Worm (Caenorhabditis elegans) whole organism, early embryonic: ENCODE data around the gene F09E5.3.

Experiments
- B0310.2 ChIP-seq: sonication (generic microtip); optimal IDR thresholded peaks from 2 replicates; lab custom pipeline; 2016; ENCODE audit warnings: mild to moderate bottlenecking, missing genetic modification characterization, missing compliant biosample characterization
- F13C5.2 ChIP-seq: sonication (generic microtip); optimal IDR thresholded peaks from 2 replicates; lab custom pipeline; 2017; ENCODE audit warnings: mild to moderate bottlenecking, missing genetic modification characterization, inconsistent platforms, missing compliant biosample characterization
- aly-1 ChIP-seq: sonication (generic microtip); optimal IDR thresholded peaks from 2 replicates; lab custom pipeline; 2016; ENCODE audit warnings: missing genetic modification characterization, missing compliant biosample characterization
- ama-1 ChIP-seq: fragments of 150-350 bp; optimal IDR thresholded peaks from 2 replicates; lab custom pipeline; 2014
- ceh-13 ChIP-seq: fragments of 200-800 bp; sonication (Bioruptor generic); optimal IDR thresholded peaks from 2 replicates; lab custom pipeline; 2018; ENCODE audit warnings: mild to moderate bottlenecking, missing genetic modification characterization, missing compliant biosample characterization
- ceh-36 ChIP-seq: sonication (generic microtip); optimal IDR thresholded peaks from 2 replicates; lab custom pipeline; 2016; ENCODE audit warnings: missing genetic modification characterization, inconsistent platforms, missing compliant biosample characterization
- ets-7 ChIP-seq: sonication (generic microtip); optimal IDR thresholded peaks from 2 replicates; lab custom pipeline; 2016; ENCODE audit warnings: missing genotype, missing genetic modification characterization, missing compliant biosample characterization
- flt-1 ChIP-seq: fragments of 200-800 bp; sonication (Bioruptor generic); IDR thresholded peaks from 2 replicates; pipeline ENCODE4 v1.3.6; 2022; ENCODE audit warnings: missing genetic modification characterization, missing compliant biosample characterization
- hmbx-1 ChIP-seq: sonication (generic microtip); optimal IDR thresholded peaks from 2 replicates; lab custom pipeline; 2016; ENCODE audit warnings: mild to moderate bottlenecking, missing genetic modification characterization, missing compliant biosample characterization
- hmg-4 ChIP-seq: fragments of 200-800 bp; sonication (Bioruptor generic); optimal IDR thresholded peaks from 2 replicates; lab custom pipeline; 2018; ENCODE audit warnings: mild to moderate bottlenecking, missing genetic modification characterization, missing compliant biosample characterization
- hnd-1 ChIP-seq: sonication (generic microtip); optimal IDR thresholded peaks from 2 replicates; lab custom pipeline; 2016; ENCODE audit warnings: missing genetic modification characterization, missing compliant biosample characterization
- pes-1 ChIP-seq: fragments of 200-800 bp; sonication (Bioruptor generic); IDR thresholded peaks from 2 replicates; pipeline ENCODE4 v1.3.6; 2022; ENCODE audit warnings: missing genetic modification reagents, missing genetic modification characterization, missing compliant biosample characterization
- scrt-1 ChIP-seq: fragments of 200-800 bp; sonication (Bioruptor generic); IDR thresholded peaks from 2 replicates; pipeline ENCODE4 v1.3.6; 2022; ENCODE audit warnings: missing genetic modification characterization, missing compliant biosample characterization
- sea-1 ChIP-seq: fragments of 200-800 bp; sonication (Bioruptor generic); conservative IDR thresholded peaks from 2 replicates; pipeline ENCODE4 v1.3.6; 2022; ENCODE audit warnings: missing genetic modification characterization, missing compliant biosample characterization
- tbx-11 ChIP-seq: fragments of 200-800 bp; sonication (Bioruptor generic); IDR thresholded peaks from 2 replicates; pipeline ENCODE4 v1.3.6; 2022; ENCODE audit warnings: missing genetic modification characterization, missing compliant biosample characterization
- tbx-37 ChIP-seq: fragments of 200-800 bp; sonication (Bioruptor generic); conservative IDR thresholded peaks from 2 replicates; pipeline ENCODE4 v1.3.6; 2022; ENCODE audit warnings: missing genetic modification reagents, missing genetic modification characterization, missing compliant biosample characterization
- tra-4 ChIP-seq: sonication (generic microtip); optimal IDR thresholded peaks from 2 replicates; lab custom pipeline; 2017; ENCODE audit warnings: missing genetic modification characterization, missing compliant biosample characterization

Gene F09E5.3

DNA sequence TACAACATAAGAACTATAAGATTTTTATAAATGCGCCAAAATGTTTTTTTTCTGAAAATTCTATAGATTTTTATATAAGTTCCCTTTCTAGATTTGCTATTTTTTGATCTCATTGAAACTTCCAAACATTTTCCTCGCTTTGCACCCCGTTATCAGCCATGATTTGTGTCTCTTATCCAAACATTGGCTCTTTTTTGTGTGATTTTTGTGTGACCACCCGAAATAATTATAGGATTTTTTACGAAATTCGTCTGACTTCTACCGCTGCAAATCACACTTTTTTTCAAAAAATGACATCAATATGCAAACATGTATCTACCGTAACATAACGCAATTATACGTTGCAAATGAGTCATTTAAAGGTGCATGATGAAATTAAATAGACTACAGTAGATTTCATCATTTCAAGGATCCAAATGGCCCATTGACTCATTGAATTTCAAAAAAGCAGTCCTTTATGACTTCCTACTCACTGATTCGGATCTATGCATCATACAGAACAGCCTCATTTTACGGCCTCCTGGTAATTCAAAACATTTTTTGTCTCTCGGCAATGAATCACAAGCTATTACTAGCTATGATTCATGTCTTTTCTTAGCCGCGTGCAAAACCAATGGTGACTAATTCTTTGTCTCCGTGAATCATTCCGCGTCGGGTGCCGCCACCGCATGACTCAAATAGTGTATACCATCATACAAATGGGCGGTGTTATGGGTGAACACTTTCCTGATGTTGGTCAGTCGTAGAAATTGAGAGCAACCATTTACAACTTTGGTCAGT, 41.3 kb upstream of the F09E5.3 start:
- no peak for TF ChIP-seq tbx-11 (GFP tag; lab: Robert Waterston, UW)
- no peak for TF ChIP-seq pes-1 (GFP tag; lab: Robert Waterston, UW)
- no peak for TF ChIP-seq hnd-1
- TF ChIP-seq flt-1 (GFP tag; lab: Robert Waterston, UW): no peak
- TF ChIP-seq hmbx-1 (tag; lab: Kevin White, UChicago): no peak

DNA sequence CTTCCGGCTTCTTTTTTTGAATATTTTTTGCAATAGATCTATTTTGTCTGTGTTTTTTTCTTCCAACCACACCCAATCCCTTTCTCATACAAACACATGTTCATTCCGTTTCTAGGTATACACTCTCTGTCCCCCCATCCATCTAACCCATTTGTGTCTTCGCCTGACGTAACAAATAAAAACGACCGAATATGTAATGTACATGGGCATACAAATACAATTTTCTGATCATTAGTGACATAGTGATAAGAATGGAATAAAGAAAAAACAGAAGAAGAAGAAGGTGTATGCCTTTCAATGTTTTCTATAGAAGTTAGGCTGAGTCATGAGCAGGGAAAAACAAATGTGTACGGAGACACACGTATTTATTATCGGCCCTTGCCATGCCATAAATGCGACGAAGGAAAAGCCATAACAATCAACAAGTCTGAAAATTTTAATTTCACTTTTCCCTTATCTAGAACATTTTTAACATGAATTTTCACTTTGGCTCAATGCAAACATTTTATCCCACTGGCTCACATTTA, 40.0 kb upstream of the F09E5.3 start:
- TF ChIP-seq ama-1 (lab: Kevin White, UChicago) (no peak), F13C5.2 (tag; lab: Kevin White, UChicago) (no peak), B0310.2 (tag; lab: Kevin White, UChicago) (no peak), ets-7 (tag; lab: Kevin White, UChicago) (no peak), sea-1 (GFP tag; lab: Robert Waterston, UW) (no peak), aly-1 (tag; lab: Kevin White, UChicago) (no peak), hmg-4 (GFP tag; lab: Kevin White, UChicago) (no peak), ceh-36 (no peak), hmbx-1 (tag; lab: Kevin White, UChicago) (no peak), pes-1 (GFP tag; lab: Robert Waterston, UW) (no peak), scrt-1 (GFP tag; lab: Robert Waterston, UW) (no peak), tra-4 (tag; lab: Kevin White, UChicago) (no peak), tbx-37 (GFP tag; lab: Robert Waterston, UW) (no peak), tbx-11 (GFP tag; lab: Robert Waterston, UW) (no peak), ceh-13 (GFP tag; lab: Kevin White, UChicago) (no peak), hnd-1 (no peak), flt-1 (GFP tag; lab: Robert Waterston, UW) (no peak)

DNA sequence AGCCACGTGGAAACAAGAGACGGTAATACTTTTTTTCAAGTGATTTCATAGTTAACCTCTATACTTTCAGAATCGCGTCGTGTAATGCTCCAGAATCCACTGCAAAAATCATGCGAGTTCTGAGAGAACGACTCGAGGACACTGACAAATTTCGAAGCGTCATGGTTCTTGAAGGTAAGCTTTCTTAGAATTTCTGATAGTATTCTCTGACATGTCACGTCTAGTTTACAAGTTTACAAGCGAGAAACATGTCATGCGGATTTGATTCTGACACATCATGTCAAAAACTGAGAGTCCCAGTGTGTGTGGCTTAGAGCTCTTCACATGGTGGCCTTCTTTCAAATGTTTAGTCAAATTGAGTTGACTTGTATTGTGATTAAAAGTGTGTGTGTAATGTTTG, 39.2 kb upstream of the F09E5.3 start:
- no peak for TF ChIP-seq ama-1 (lab: Kevin White, UChicago)
- no peak for TF ChIP-seq flt-1 (GFP tag; lab: Robert Waterston, UW)
- no peak for TF ChIP-seq ceh-13 (GFP tag; lab: Kevin White, UChicago)
- no peak for TF ChIP-seq F13C5.2 (tag; lab: Kevin White, UChicago)
- no peak for TF ChIP-seq aly-1 (tag; lab: Kevin White, UChicago)
- TF ChIP-seq tbx-37 (GFP tag; lab: Robert Waterston, UW): no peak
- no peak for TF ChIP-seq pes-1 (GFP tag; lab: Robert Waterston, UW)
- TF ChIP-seq B0310.2 (tag; lab: Kevin White, UChicago): no peak
- no peak for TF ChIP-seq ceh-36
- TF ChIP-seq scrt-1 (GFP tag; lab: Robert Waterston, UW): no peak
- TF ChIP-seq sea-1 (GFP tag; lab: Robert Waterston, UW): no peak
- no peak for TF ChIP-seq hmbx-1 (tag; lab: Kevin White, UChicago)
- no peak for TF ChIP-seq hmg-4 (GFP tag; lab: Kevin White, UChicago)
- no peak for TF ChIP-seq ets-7 (tag; lab: Kevin White, UChicago)

DNA sequence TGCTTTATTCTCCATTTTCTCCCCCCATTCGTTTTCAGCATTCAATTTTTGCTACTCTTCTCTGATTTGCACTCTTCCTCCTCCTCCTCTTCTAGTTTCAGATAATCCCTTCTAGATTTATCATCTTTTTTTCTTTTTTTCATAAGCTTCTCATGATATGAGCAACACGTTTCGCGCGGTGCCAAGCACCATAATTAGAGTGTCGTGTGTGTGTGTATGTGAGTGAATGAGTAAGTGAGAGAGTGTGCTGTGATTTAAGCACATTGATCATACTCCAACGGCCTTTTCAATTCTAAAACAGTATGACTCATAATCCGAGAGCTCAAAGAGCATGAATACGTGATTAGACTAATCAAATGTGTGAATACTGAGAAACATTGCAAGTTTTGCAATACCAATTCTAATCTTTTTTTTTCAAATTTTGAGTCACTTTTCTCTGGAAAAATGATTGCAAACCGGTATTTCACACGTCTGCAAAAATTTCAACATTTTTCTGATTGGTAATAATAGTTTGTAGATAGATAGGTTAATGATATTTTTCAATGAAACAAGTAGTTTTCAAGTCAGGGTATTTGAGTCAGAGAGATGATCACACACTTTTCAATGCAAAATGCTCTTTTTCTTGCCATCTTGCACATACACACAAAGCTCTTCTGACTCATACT, 38.3 kb upstream of the F09E5.3 start:
- no peak for TF ChIP-seq hnd-1
- no peak for TF ChIP-seq pes-1 (GFP tag; lab: Robert Waterston, UW)
- no peak for TF ChIP-seq ama-1 (lab: Kevin White, UChicago)
- TF ChIP-seq B0310.2 (tag; lab: Kevin White, UChicago): no peak
- no peak for TF ChIP-seq ceh-36
- no peak for TF ChIP-seq F13C5.2 (tag; lab: Kevin White, UChicago)

DNA sequence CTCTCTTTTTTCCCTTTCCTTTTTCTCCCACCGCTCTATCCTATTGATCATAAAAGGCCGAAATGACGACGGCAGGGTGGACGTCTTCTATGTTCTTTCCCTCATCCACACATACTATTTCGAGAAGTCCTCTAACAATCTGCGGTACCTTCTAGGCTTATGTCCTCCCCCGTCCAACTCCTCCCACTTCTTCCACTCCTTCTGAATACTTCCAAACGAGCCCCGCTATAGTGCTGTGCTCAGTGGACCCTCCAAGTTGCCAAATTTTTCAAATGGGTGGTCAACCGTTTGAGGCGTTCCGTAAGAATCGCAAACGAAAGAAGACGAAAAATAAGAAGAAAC, 37.8 kb upstream of the F09E5.3 start:
- peak; percentile 20; the same call in 1 of the 2 replicates for TF ChIP-seq tbx-11 (GFP tag; lab: Robert Waterston, UW)
- TF ChIP-seq F13C5.2 (tag; lab: Kevin White, UChicago): peak; percentile 38
- TF ChIP-seq B0310.2 (tag; lab: Kevin White, UChicago): no peak
- TF ChIP-seq aly-1 (tag; lab: Kevin White, UChicago): peak; percentile 6
- no peak for TF ChIP-seq ceh-13 (GFP tag; lab: Kevin White, UChicago)

DNA sequence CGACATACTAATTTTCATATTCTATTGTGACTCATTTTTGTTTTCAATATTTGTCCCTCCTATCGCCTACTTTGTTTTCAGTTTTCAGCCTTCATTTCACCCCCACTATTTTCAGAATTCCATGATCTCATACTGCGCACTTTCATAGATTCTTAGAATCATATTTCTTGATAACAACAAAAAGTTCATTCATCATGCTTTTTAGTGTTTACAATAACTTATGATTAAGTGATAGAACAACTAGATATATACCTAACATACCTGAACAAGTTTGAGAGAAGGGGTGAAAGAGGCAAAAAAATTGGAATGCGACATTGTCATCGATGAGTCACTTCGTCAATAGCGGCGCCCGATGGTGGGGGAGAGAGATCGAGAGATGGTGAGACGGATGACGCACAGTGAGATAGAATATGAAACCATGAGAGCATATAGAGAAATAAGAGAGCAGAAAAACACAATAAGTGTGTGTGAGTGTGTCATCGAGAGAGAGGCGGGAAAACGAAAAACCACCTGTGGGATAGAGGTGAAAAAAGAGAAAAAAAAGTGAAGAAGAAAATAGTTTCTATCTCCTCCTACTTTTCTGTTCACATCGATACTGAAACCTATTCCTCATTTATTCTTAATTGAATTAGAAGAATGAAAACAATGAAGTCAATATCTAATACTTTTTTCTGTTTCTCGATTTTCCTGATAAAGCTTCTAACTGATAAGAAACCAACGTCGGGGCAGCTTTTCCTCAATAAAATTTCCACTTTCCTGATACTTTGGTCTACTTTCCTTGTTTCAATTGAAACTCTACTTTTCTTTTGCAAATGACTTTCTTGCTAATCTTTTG, 36.9 kb upstream of the F09E5.3 start:
- TF ChIP-seq B0310.2 (tag; lab: Kevin White, UChicago): no peak
- peak; percentile 13 for TF ChIP-seq hmg-4 (GFP tag; lab: Kevin White, UChicago)

DNA sequence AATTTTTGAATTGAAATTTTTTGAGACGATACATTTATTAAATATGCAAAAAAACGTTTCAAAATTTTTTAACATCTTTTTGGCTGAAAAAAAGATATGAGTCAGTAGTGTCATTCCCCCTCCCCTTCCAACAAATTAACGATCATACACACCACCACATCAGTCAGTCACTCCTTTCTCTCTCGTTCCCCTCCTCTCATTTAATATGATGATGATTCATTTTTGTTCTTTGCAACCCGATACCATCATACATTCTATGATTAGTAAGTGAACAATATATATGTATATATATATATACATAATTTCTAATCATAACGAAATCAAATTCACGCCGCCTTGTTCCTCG, 36.3 kb upstream of the F09E5.3 start:
- TF ChIP-seq tra-4 (tag; lab: Kevin White, UChicago): no peak
- no peak for TF ChIP-seq hnd-1
- no peak for TF ChIP-seq tbx-37 (GFP tag; lab: Robert Waterston, UW)
- no peak for TF ChIP-seq hmg-4 (GFP tag; lab: Kevin White, UChicago)
- no peak for TF ChIP-seq ceh-36
- no peak for TF ChIP-seq ama-1 (lab: Kevin White, UChicago)
- no peak for TF ChIP-seq ceh-13 (GFP tag; lab: Kevin White, UChicago)
- no peak for TF ChIP-seq scrt-1 (GFP tag; lab: Robert Waterston, UW)
- no peak for TF ChIP-seq F13C5.2 (tag; lab: Kevin White, UChicago)
- no peak for TF ChIP-seq hmbx-1 (tag; lab: Kevin White, UChicago)
- TF ChIP-seq flt-1 (GFP tag; lab: Robert Waterston, UW): no peak
